Fruit fly (Drosophila melanogaster) whole organism, embryonic: ENCODE data around the gene bero.

Experiments
- Asciz ChIP-seq: fragments of 200-800 bp; sonication (Bioruptor generic); optimal IDR thresholded peaks from 2 replicates; lab custom pipeline; 2017; ENCODE audit warnings: missing biosample characterization, mild to moderate bottlenecking, missing genetic modification characterization, missing genetic modification reagents
- CG10543 ChIP-seq: fragments of 200-800 bp; sonication (Bioruptor generic); optimal IDR thresholded peaks from 3 replicates; lab custom pipeline; 2017; ENCODE audit warnings: missing biosample characterization, mild to moderate bottlenecking, missing genetic modification characterization, moderate library complexity
- CG11696 ChIP-seq: fragments of 200-800 bp; sonication (Bioruptor generic); IDR thresholded peaks from 2 replicates; pipeline ENCODE4 v1.3.6; 2022; ENCODE audit warnings: missing biosample characterization, missing genetic modification characterization
- CG11723 ChIP-seq: fragments of 200-800 bp; sonication (Bioruptor generic); optimal IDR thresholded peaks from 2 replicates; lab custom pipeline; 2017; ENCODE audit warnings: missing biosample characterization, mild to moderate bottlenecking, missing genetic modification characterization
- CG14860 ChIP-seq: fragments of 200-800 bp; sonication (Bioruptor generic); IDR thresholded peaks from 3 replicates; pipeline ENCODE4 v1.3.6; 2022; ENCODE audit warnings: missing biosample characterization, missing genetic modification characterization; ENCODE audit not compliant: partially characterized antibody
- CG17802 ChIP-seq: fragments of 200-800 bp; sonication (Bioruptor generic); optimal IDR thresholded peaks from 2 replicates; lab custom pipeline; 2018; ENCODE audit warnings: missing biosample characterization, mild to moderate bottlenecking, missing genetic modification characterization, moderate library complexity
- CG17912 ChIP-seq: fragments of 200-800 bp; sonication (Bioruptor generic); optimal IDR thresholded peaks from 2 replicates; lab custom pipeline; 2018; ENCODE audit warnings: missing biosample characterization, mild to moderate bottlenecking, missing genetic modification characterization
- CG18262 ChIP-seq: fragments of 200-800 bp; optimal IDR thresholded peaks from 3 replicates; lab custom pipeline; 2019; ENCODE audit warnings: missing biosample characterization, mild to moderate bottlenecking, missing genetic modification characterization, moderate library complexity
- CG18619 ChIP-seq: fragments of 200-800 bp; sonication (Bioruptor generic); optimal IDR thresholded peaks from 3 replicates; lab custom pipeline; 2017; ENCODE audit warnings: missing biosample characterization, mild to moderate bottlenecking, missing genetic modification characterization
- CG4820 ChIP-seq: fragments of 200-800 bp; sonication (Bioruptor generic); optimal IDR thresholded peaks from 3 replicates; lab custom pipeline; 2016; ENCODE audit warnings: missing biosample characterization, missing genetic modification characterization
- CG5245 ChIP-seq: fragments of 200-800 bp; sonication (Bioruptor generic); optimal IDR thresholded peaks from 3 replicates; lab custom pipeline; 2016; ENCODE audit warnings: missing biosample characterization, missing genetic modification characterization
- CG6791 ChIP-seq: fragments of 200-800 bp; sonication (Bioruptor generic); IDR thresholded peaks from 3 replicates; pipeline ENCODE4 v1.3.6; 2022; ENCODE audit warnings: missing biosample characterization, missing genetic modification characterization; ENCODE audit not compliant: partially characterized antibody
- CG7556 ChIP-seq: fragments of 200-800 bp; sonication (Bioruptor generic); optimal IDR thresholded peaks from 2 replicates; lab custom pipeline; 2017; ENCODE audit warnings: missing biosample characterization, mild to moderate bottlenecking, missing genetic modification characterization
- CrebB ChIP-seq: fragments of 200-800 bp; sonication (Bioruptor generic); optimal IDR thresholded peaks from 3 replicates; lab custom pipeline; 2018; ENCODE audit warnings: missing biosample characterization, mild to moderate bottlenecking, missing genetic modification characterization
- D ChIP-seq, 2 experiments: fragments of 200-800 bp in 1 of 2; fragments of >200 bp in 1 of 2; sonication (Bioruptor generic) in 1 of 2; optimal IDR thresholded peaks; 2 replicates in 1 of 2; 3 replicates in 1 of 2; lab custom pipeline; 2017; ENCODE audit warnings: mild to moderate bottlenecking in 1 of 2, missing biosample characterization in 1 of 2, missing genetic modification characterization in 1 of 2, missing genetic modification reagents in 1 of 2
- Ets97D ChIP-seq: fragments of 200-800 bp; sonication (Bioruptor generic); optimal IDR thresholded peaks from 3 replicates; lab custom pipeline; 2016; ENCODE audit warnings: missing biosample characterization, missing genetic modification characterization
- Meics ChIP-seq: fragments of 200-800 bp; sonication (Bioruptor generic); optimal IDR thresholded peaks from 2 replicates; lab custom pipeline; 2017; ENCODE audit warnings: missing biosample characterization, mild to moderate bottlenecking, missing genetic modification characterization
- Mrtf ChIP-seq: fragments of 200-800 bp; sonication (Bioruptor generic); IDR thresholded peaks from 3 replicates; pipeline ENCODE4 v1.3.6; 2022; ENCODE audit warnings: missing biosample characterization, missing genetic modification characterization
- Myb ChIP-seq: fragments of 200-800 bp; sonication (Bioruptor generic); optimal IDR thresholded peaks from 2 replicates; lab custom pipeline; 2016; ENCODE audit warnings: missing biosample characterization, missing genetic modification characterization
- Optix ChIP-seq: fragments of 200-800 bp; sonication (Bioruptor generic); IDR thresholded peaks from 3 replicates; pipeline ENCODE4 v1.3.6; 2022; ENCODE audit warnings: missing biosample characterization, missing genetic modification characterization
- Pdp1 ChIP-seq, 2 experiments: fragments of 200-800 bp; sonication (Bioruptor generic); optimal IDR thresholded peaks; 3 replicates each; lab custom pipeline; 2016; ENCODE audit warnings: missing biosample characterization in 2 of 2, missing genetic modification characterization in 2 of 2, mild to moderate bottlenecking in 1 of 2, moderate library complexity in 1 of 2
- Ssrp ChIP-seq: fragments of 200-800 bp; sonication (Bioruptor generic); optimal IDR thresholded peaks from 2 replicates; lab custom pipeline; 2018; ENCODE audit warnings: missing biosample characterization, mild to moderate bottlenecking, missing genetic modification characterization, moderate library complexity
- Xbp1 ChIP-seq: fragments of 200-800 bp; sonication (Bioruptor generic); optimal IDR thresholded peaks from 3 replicates; lab custom pipeline; 2016; ENCODE audit warnings: missing biosample characterization, mild to moderate bottlenecking, missing genetic modification characterization
- ase ChIP-seq: fragments of 200-800 bp; sonication (Bioruptor generic); IDR thresholded peaks from 3 replicates; pipeline ENCODE4 v1.3.6; 2022; ENCODE audit warnings: missing biosample characterization, missing genetic modification characterization
- bowl ChIP-seq: fragments of 200-800 bp; sonication (Bioruptor generic); IDR thresholded peaks from 2 replicates; pipeline ENCODE4 v1.3.6; 2022; ENCODE audit warnings: missing biosample characterization, missing genetic modification characterization
- crol ChIP-seq: fragments of 200-800 bp; sonication (Bioruptor generic); IDR thresholded peaks from 2 replicates; pipeline ENCODE4 v1.3.6; 2022; ENCODE audit warnings: missing biosample characterization, missing genetic modification characterization
- danr ChIP-seq: fragments of 200-800 bp; sonication (Bioruptor generic); IDR thresholded peaks from 2 replicates; pipeline ENCODE4 v1.3.6; 2022; ENCODE audit warnings: missing biosample characterization, missing genetic modification characterization
- fd102C ChIP-seq: fragments of 200-800 bp; sonication (Bioruptor generic); optimal IDR thresholded peaks from 2 replicates; lab custom pipeline; 2018; ENCODE audit warnings: missing biosample characterization, mild to moderate bottlenecking, missing genetic modification characterization, moderate library complexity
- gt ChIP-seq: fragments of 200-800 bp; sonication (Bioruptor generic); IDR thresholded peaks from 2 replicates; pipeline ENCODE4 v1.3.6; 2022; ENCODE audit warnings: missing biosample characterization, missing genetic modification characterization
- her ChIP-seq: fragments of 200-800 bp; sonication (Bioruptor generic); optimal IDR thresholded peaks from 2 replicates; lab custom pipeline; 2016; ENCODE audit warnings: missing biosample characterization, missing genetic modification characterization
- kni ChIP-seq: fragments of 200-800 bp; sonication (Bioruptor generic); optimal IDR thresholded peaks from 3 replicates; lab custom pipeline; 2017; ENCODE audit warnings: mild to moderate bottlenecking, missing biosample characterization, missing genetic modification reagents, missing genetic modification characterization
- lilli ChIP-seq: fragments of 200-800 bp; sonication (Bioruptor generic); optimal IDR thresholded peaks from 3 replicates; lab custom pipeline; 2016; ENCODE audit warnings: missing biosample characterization, missing genetic modification characterization
- lmd ChIP-seq: fragments of 200-800 bp; sonication (Bioruptor generic); IDR thresholded peaks from 2 replicates; pipeline ENCODE4 v1.3.6; 2022; ENCODE audit warnings: missing biosample characterization, missing genetic modification characterization
- lola ChIP-seq, 3 experiments: fragments of >200 bp in 2 of 3; fragments of 200-800 bp in 1 of 3; sonication (Bioruptor generic) in 1 of 3; optimal IDR thresholded peaks; 2 replicates each; lab custom pipeline; 2017 to 2019; ENCODE audit warnings: missing biosample characterization in 3 of 3, missing genetic modification characterization in 3 of 3, mild to moderate bottlenecking in 1 of 3, moderate library complexity in 1 of 3
- lov ChIP-seq, 2 experiments: fragments of 200-800 bp in 1 of 2; fragments of >200 bp in 1 of 2; sonication (Bioruptor generic) in 1 of 2; IDR thresholded peaks in 1 of 2; optimal IDR thresholded peaks in 1 of 2; 2 replicates in 1 of 2; 3 replicates in 1 of 2; pipeline versions ENCODE4 v1.3.6 to Lab custom; 2017 to 2022; ENCODE audit warnings: missing biosample characterization in 1 of 2, missing genetic modification characterization in 1 of 2
- pan ChIP-seq, 4 experiments: fragments of >200 bp in 3 of 4; fragments of 200-800 bp in 1 of 4; sonication (Bioruptor generic) in 1 of 4; optimal IDR thresholded peaks in 3 of 4; IDR thresholded peaks in 1 of 4; 2 replicates each; pipeline versions ENCODE4 v1.3.6 to Lab custom; 2017 to 2022; ENCODE audit warnings: missing biosample characterization in 2 of 4, missing genetic modification characterization in 2 of 4, mixed read lengths in 1 of 4
- pzg ChIP-seq: fragments of 200-800 bp; sonication (Bioruptor generic); optimal IDR thresholded peaks from 3 replicates; lab custom pipeline; 2018; ENCODE audit warnings: missing biosample characterization, mild to moderate bottlenecking, missing genetic modification characterization, moderate library complexity
- repo ChIP-seq: fragments of 200-800 bp; sonication (Bioruptor generic); optimal IDR thresholded peaks from 2 replicates; lab custom pipeline; 2016; ENCODE audit warnings: missing biosample characterization, missing genetic modification characterization
- rib ChIP-seq: fragments of 200-800 bp; sonication (Bioruptor generic); IDR thresholded peaks from 2 replicates; pipeline ENCODE4 v1.3.6; 2022; ENCODE audit warnings: missing biosample characterization, missing genetic modification characterization
- sug ChIP-seq: fragments of 200-800 bp; optimal IDR thresholded peaks from 2 replicates; lab custom pipeline; 2019; ENCODE audit warnings: missing biosample characterization, mild to moderate bottlenecking, missing genetic modification characterization, moderate library complexity
- tap ChIP-seq: fragments of 200-800 bp; optimal IDR thresholded peaks from 3 replicates; lab custom pipeline; 2019; ENCODE audit warnings: missing biosample characterization, mild to moderate bottlenecking, missing genetic modification characterization, moderate library complexity
- tin ChIP-seq: fragments of 200-800 bp; sonication (Bioruptor generic); optimal IDR thresholded peaks from 3 replicates; lab custom pipeline; 2016; ENCODE audit warnings: missing biosample characterization, missing genetic modification characterization
- tio ChIP-seq: fragments of 200-800 bp; sonication (Bioruptor generic); optimal IDR thresholded peaks from 2 replicates; lab custom pipeline; 2017; ENCODE audit warnings: missing biosample characterization, missing genetic modification characterization, inconsistent platforms
- tup ChIP-seq: fragments of 200-800 bp; sonication (Bioruptor generic); optimal IDR thresholded peaks from 2 replicates; lab custom pipeline; 2016; ENCODE audit warnings: missing biosample characterization, mild to moderate bottlenecking, missing genetic modification characterization, moderate library complexity
- twi ChIP-seq: fragments of 200-800 bp; optimal IDR thresholded peaks from 2 replicates; lab custom pipeline; 2019; ENCODE audit warnings: missing biosample characterization, mild to moderate bottlenecking, missing genetic modification characterization, moderate library complexity
- vfl ChIP-seq: fragments of 200-800 bp; sonication (Bioruptor generic); optimal IDR thresholded peaks from 2 replicates; lab custom pipeline; 2016; ENCODE audit warnings: missing biosample characterization, missing genetic modification characterization

Gene bero

dm6 chr2L:20823196-20824105, 35.0 kb upstream of the bero start (continued):
- TF ChIP-seq Pdp1 (GFP tag; optimal IDR thresholded peaks at IDR 0.05; lab: Kevin White, UChicago) (peak in 1 of 2 experiments; percentile 51), repo (GFP tag; lab: Kevin White, UChicago) (no peak), Mrtf (GFP tag; lab: Robert Waterston, UW) (no peak), sug (tag; lab: Kevin White, UChicago) (peak; percentile 86), pan (optimal IDR thresholded peaks at IDR 0.05; lab: Kevin White, UChicago) (no peak), pan (GFP tag; optimal IDR thresholded peaks at IDR 0.05 in 1 of 2, IDR thresholded peaks at IDR 0.05 in 1 of 2) (no peak), CG18619 (GFP tag; lab: Kevin White, UChicago) (peak; percentile 1), CG17802 (tag; lab: Kevin White, UChicago) (no peak), tap (tag; lab: Kevin White, UChicago) (peak; percentile 12), lmd (GFP tag; lab: Robert Waterston, UW) (no peak), twi (tag; lab: Kevin White, UChicago) (peak; percentile 40), tin (GFP tag; lab: Kevin White, UChicago) (no peak), CG17912 (GFP tag; lab: Kevin White, UChicago) (peak; percentile 41), kni (peak; percentile 91), lov (optimal IDR thresholded peaks at IDR 0.05; lab: Kevin White, UChicago) (no peak), lov (GFP tag; IDR thresholded peaks at IDR 0.05; lab: Robert Waterston, UW) (no peak), Asciz (no peak), tio (GFP tag; lab: Kevin White, UChicago) (peak; percentile 37), lilli (GFP tag; lab: Kevin White, UChicago) (no peak), CG10543 (GFP tag; lab: Kevin White, UChicago) (peak; percentile 86), vfl (GFP tag; lab: Kevin White, UChicago) (no peak), CG5245 (no peak), Optix (peak; percentile 36; the same call in 1 of the 3 replicates), Xbp1 (peak; percentile 22), bowl (0 out of 2 replicates have a peak, but pooled peaks have one; percentile 28), Ets97D (GFP tag; lab: Kevin White, UChicago) (no peak), CG4820 (GFP tag; lab: Kevin White, UChicago) (no peak), Meics (GFP tag; lab: Kevin White, UChicago) (peak; percentile 33), pzg (GFP tag; lab: Kevin White, UChicago) (peak; percentile 9), D (optimal IDR thresholded peaks at IDR 0.05; lab: Kevin White, UChicago) (no peak), D (GFP tag; optimal IDR thresholded peaks at IDR 0.05; lab: Kevin White, UChicago) (peak; percentile 13), CG11696 (GFP tag; lab: Robert Waterston, UW) (no peak), her (GFP tag; lab: Kevin White, UChicago) (peak; percentile 37), lola (GFP tag; optimal IDR thresholded peaks at IDR 0.05; lab: Kevin White, UChicago) (peak in 1 of 3 experiments; percentile 53), CG7556 (peak; percentile 36), CG14860 (no peak; the same call in 2 of the 3 replicates), CG6791 (GFP tag; lab: Robert Waterston, UW) (peak; percentile 55; the same call in 1 of the 3 replicates), fd102C (no peak), CG11723 (GFP tag; lab: Kevin White, UChicago) (no peak), Ssrp (tag; lab: Kevin White, UChicago) (peak; percentile 41), CrebB (tag; lab: Kevin White, UChicago) (no peak), Myb (no peak), ase (no peak), tup (GFP tag; lab: Kevin White, UChicago) (no peak), crol (GFP tag; lab: Robert Waterston, UW) (0 out of 2 replicates have a peak, but pooled peaks have one; percentile 52), gt (GFP tag; lab: Robert Waterston, UW) (no peak), danr (GFP tag; lab: Robert Waterston, UW) (no peak), CG18262 (tag; lab: Kevin White, UChicago) (peak; percentile 46), rib (GFP tag; lab: Robert Waterston, UW) (peak; percentile 82; the same call in 1 of the 2 replicates)
